Worm (Caenorhabditis elegans) whole organism, L4 larva: ENCODE results near the gene set-24.

ENCODE experiments used
- Y75B8A.6 ChIP-seq: fragments of 200-800 bp; sonication (Bioruptor generic); IDR thresholded peaks from 2 replicates; pipeline ENCODE4 v1.3.6; 2022; ENCODE audit warnings: missing genetic modification reagents, missing genetic modification characterization, missing compliant biosample characterization
- hif-1 ChIP-seq, 2 experiments: sonication (generic microtip); optimal IDR thresholded peaks; 2 replicates each; lab custom pipeline; 2016 to 2017; ENCODE audit warnings: missing compliant biosample characterization in 2 of 2, missing genetic modification characterization in 2 of 2, missing genetic modification reagents in 2 of 2, missing genotype in 2 of 2, mild to moderate bottlenecking in 1 of 2
- hlh-30 ChIP-seq: sonication (generic microtip); optimal IDR thresholded peaks from 2 replicates; lab custom pipeline; 2017; ENCODE audit warnings: antibody characterized with exemption, mild to moderate bottlenecking, missing genetic modification characterization, missing compliant biosample characterization; ENCODE audit not compliant: insufficient read depth
- nhr-11 ChIP-seq: fragments of 150-350 bp; optimal IDR thresholded peaks from 2 replicates; lab custom pipeline; 2014; ENCODE audit warnings: missing biosample characterization, missing genetic modification characterization
- nhr-77 ChIP-seq: fragments of 150-350 bp; optimal IDR thresholded peaks from 2 replicates; lab custom pipeline; 2014; ENCODE audit warnings: missing biosample characterization, missing genetic modification characterization
- unc-130 ChIP-seq: sonication (generic microtip); optimal IDR thresholded peaks from 2 replicates; lab custom pipeline; 2016; ENCODE audit warnings: missing genetic modification reagents, missing genetic modification characterization, missing compliant biosample characterization

DNA sequence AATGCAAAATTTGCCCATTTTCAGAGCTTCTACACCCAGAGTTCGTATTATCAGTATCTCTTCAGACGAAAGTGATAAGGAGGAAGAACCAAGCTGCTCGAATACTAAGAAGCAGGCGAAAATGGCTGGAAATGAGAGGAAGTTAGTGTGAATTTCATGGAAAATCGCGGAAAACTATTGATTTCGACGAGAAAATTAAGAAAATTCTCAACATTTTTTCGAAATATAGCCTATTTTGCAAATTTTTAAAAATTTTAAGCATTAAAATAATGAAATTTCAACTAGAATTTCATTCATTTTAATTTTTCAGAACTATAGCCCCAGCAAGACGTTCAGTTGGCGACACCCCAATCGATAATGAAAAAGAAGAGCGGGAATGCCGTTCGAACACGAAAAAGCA lies 12.8 kb upstream of the set-24 start:
- TF ChIP-seq Y75B8A.6 (GFP tag; lab: Robert Waterston, UW) (no peak), hif-1 (tag; optimal IDR thresholded peaks at IDR 0.05; lab: Kevin White, UChicago) (no peak), nhr-77 (no peak), nhr-11 (no peak), unc-130 (GFP tag; lab: Kevin White, UChicago) (no peak), hlh-30 (tag; lab: Kevin White, UChicago) (no peak)
